In genomic region chr3R:16234298-16234697, dm6 we compare ENCODE assay signal across 5 fruit fly cellular contexts.
TF ChIP-seq lines count a peak whose summit lies in the region.

No protein-coding gene starts in this region.

- no peak for TF ChIP-seq CTCF in whole organism, embryonic (GFP tag; optimal IDR thresholded peaks at IDR 0.05; lab: Kevin White, UChicago)

TF ChIP-seq in whole organism, 6 proteins besides CTCF, POLR2A, EP300 and RAD21:
- TF ChIP-seq Dll (optimal IDR thresholded peaks at IDR 0.05; lab: Kevin White, UChicago) (peak; percentile 9), psq (optimal IDR thresholded peaks at IDR 0.05; lab: Kevin White, UChicago) (no peak)
TF ChIP-seq in whole organism: peak in this region for 1.

TF ChIP-seq in whole organism, embryonic, 481 proteins besides CTCF, POLR2A, EP300 and RAD21 (continues in another document):
- TF ChIP-seq gro (GFP tag; optimal IDR thresholded peaks at IDR 0.05; lab: Kevin White, UChicago) (no peak), CG10543 (GFP tag; optimal IDR thresholded peaks at IDR 0.05; lab: Kevin White, UChicago) (peak; percentile 51), CG5953 (GFP tag; IDR thresholded peaks at IDR 0.05; lab: Robert Waterston, UW) (no peak), Ravus (GFP tag; IDR thresholded peaks at IDR 0.05; lab: Robert Waterston, UW) (no peak), schlank (tag; optimal IDR thresholded peaks at IDR 0.05; lab: Kevin White, UChicago) (peak; percentile 36), D (optimal IDR thresholded peaks at IDR 0.05; lab: Kevin White, UChicago) (peak; percentile 36), D (GFP tag; optimal IDR thresholded peaks at IDR 0.05; lab: Kevin White, UChicago) (no peak), CG2120 (GFP tag; optimal IDR thresholded peaks at IDR 0.05; lab: Kevin White, UChicago) (peak; percentile 1), CG8765 (GFP tag; IDR thresholded peaks at IDR 0.05; lab: Robert Waterston, UW) (no peak), twi (tag; optimal IDR thresholded peaks at IDR 0.05; lab: Kevin White, UChicago) (peak; percentile 54), ham (GFP tag; IDR thresholded peaks at IDR 0.05; lab: Robert Waterston, UW) (no peak), sd (tag; optimal IDR thresholded peaks at IDR 0.05; lab: Kevin White, UChicago) (peak; percentile 52), CG13894 (tag; optimal IDR thresholded peaks at IDR 0.05; lab: Kevin White, UChicago) (peak; percentile 39), CG7786 (GFP tag; optimal IDR thresholded peaks at IDR 0.05; lab: Kevin White, UChicago) (no peak), CG8290 (GFP tag; optimal IDR thresholded peaks at IDR 0.05; lab: Kevin White, UChicago) (no peak), CG8290 (tag; optimal IDR thresholded peaks at IDR 0.05; lab: Kevin White, UChicago) (peak in 1 of 2 experiments; percentile 66), da (GFP tag; optimal IDR thresholded peaks at IDR 0.05; lab: Kevin White, UChicago) (peak; percentile 47), CHES-1-like (GFP tag; optimal IDR thresholded peaks at IDR 0.05; lab: Kevin White, UChicago) (peak; percentile 30), ftz-f1 (GFP tag; optimal IDR thresholded peaks at IDR 0.05; lab: Kevin White, UChicago) (peak; percentile 82), pros (GFP tag; optimal IDR thresholded peaks at IDR 0.05; lab: Kevin White, UChicago) (peak; percentile 17), crp (GFP tag; optimal IDR thresholded peaks at IDR 0.05; lab: Kevin White, UChicago) (peak in 1 of 2 experiments; percentile 28), CG13624 (GFP tag; optimal IDR thresholded peaks at IDR 0.05; lab: Kevin White, UChicago) (peak; percentile 9)

TF ChIP-seq in whole organism, prepupa, 60 proteins besides CTCF, POLR2A, EP300 and RAD21:
- no peak for TF ChIP-seq CG6808 (GFP tag; optimal IDR thresholded peaks at IDR 0.05; lab: Kevin White, UChicago)
- no peak for TF ChIP-seq Hr38 (GFP tag; optimal IDR thresholded peaks at IDR 0.05; lab: Kevin White, UChicago)
- TF ChIP-seq CG34406 (GFP tag; optimal IDR thresholded peaks at IDR 0.05; lab: Kevin White, UChicago), result no peak
- no peak for TF ChIP-seq OdsH (GFP tag; optimal IDR thresholded peaks at IDR 0.05; lab: Kevin White, UChicago)
- peak; percentile 21 for TF ChIP-seq CG6854 (GFP tag; optimal IDR thresholded peaks at IDR 0.05; lab: Kevin White, UChicago)
- TF ChIP-seq Sox14 (GFP tag; optimal IDR thresholded peaks at IDR 0.05; lab: Kevin White, UChicago), result no peak
- TF ChIP-seq CG11294 (GFP tag; IDR thresholded peaks at IDR 0.05; lab: Robert Waterston, UW), result no peak
- TF ChIP-seq fkh (GFP tag; optimal IDR thresholded peaks at IDR 0.05; lab: Kevin White, UChicago), result no peak
- TF ChIP-seq CG1621 (tag; optimal IDR thresholded peaks at IDR 0.05; lab: Kevin White, UChicago), result peak; percentile 24
- TF ChIP-seq CG8319 (GFP tag; optimal IDR thresholded peaks at IDR 0.05; lab: Kevin White, UChicago), result peak; percentile 49

TF ChIP-seq in whole organism, pupa, 21 proteins besides CTCF, POLR2A, EP300 and RAD21:
- TF ChIP-seq CG10348 (GFP tag; IDR thresholded peaks at IDR 0.05; lab: Robert Waterston, UW), result no peak
- peak; percentile 66 for TF ChIP-seq EcR (GFP tag; optimal IDR thresholded peaks at IDR 0.05; lab: Kevin White, UChicago)
- peak; percentile 90 for TF ChIP-seq CG13204 (GFP tag; optimal IDR thresholded peaks at IDR 0.05; lab: Kevin White, UChicago)

TF ChIP-seq in whole organism, wandering third instar larva, 38 proteins besides CTCF, POLR2A, EP300 and RAD21:
- TF ChIP-seq Jra (GFP tag; optimal IDR thresholded peaks at IDR 0.05; lab: Kevin White, UChicago) (no peak), CG9705 (GFP tag; optimal IDR thresholded peaks at IDR 0.05; lab: Kevin White, UChicago) (no peak), N (GFP tag; optimal IDR thresholded peaks at IDR 0.05; lab: Kevin White, UChicago) (no peak), usp (GFP tag; optimal IDR thresholded peaks at IDR 0.05; lab: Kevin White, UChicago) (no peak), dl (GFP tag; optimal IDR thresholded peaks at IDR 0.05; lab: Kevin White, UChicago; ENCODE audit: insufficient read depth in 1 of 2, partially characterized antibody in 2 of 2) (peak in 1 of 2 experiments; percentile 30), Vsx2 (GFP tag; optimal IDR thresholded peaks at IDR 0.05; lab: Kevin White, UChicago; ENCODE audit: partially characterized antibody) (no peak), psq (GFP tag; optimal IDR thresholded peaks at IDR 0.05; lab: Kevin White, UChicago) (peak; percentile 40), Rel (GFP tag; optimal IDR thresholded peaks at IDR 0.05; lab: Kevin White, UChicago) (no peak), Rel (tag; optimal IDR thresholded peaks at IDR 0.05; lab: Kevin White, UChicago) (peak; percentile 4), Hnf4 (GFP tag; optimal IDR thresholded peaks at IDR 0.05; lab: Kevin White, UChicago) (peak; percentile 43), Dif (GFP tag; optimal IDR thresholded peaks at IDR 0.05; lab: Kevin White, UChicago; ENCODE audit: partially characterized antibody) (peak; percentile 51), rgr (GFP tag; optimal IDR thresholded peaks at IDR 0.05; lab: Kevin White, UChicago) (peak; percentile 9)
TF ChIP-seq in whole organism, wandering third instar larva: peak in this region for 6.
